Worm (Caenorhabditis elegans) whole organism, mixed stage, embryonic: Measurements from ENCODE around the gene ptr-18.

Experiments used
- ceh-43 ChIP-seq: fragments of 200-800 bp; sonication (Bioruptor generic); optimal IDR thresholded peaks from 2 replicates; lab custom pipeline; 2018; ENCODE audit warnings: mild to moderate bottlenecking, missing genetic modification characterization, moderate library complexity, missing compliant biosample characterization
- flh-1 ChIP-seq: fragments of 200-800 bp; sonication (Bioruptor generic); optimal IDR thresholded peaks from 2 replicates; lab custom pipeline; 2018; ENCODE audit warnings: mild to moderate bottlenecking, missing genetic modification characterization, moderate library complexity, missing compliant biosample characterization
- lin-32 ChIP-seq: fragments of 200-800 bp; sonication (Bioruptor generic); optimal IDR thresholded peaks from 2 replicates; lab custom pipeline; 2018; ENCODE audit warnings: mild to moderate bottlenecking, missing genetic modification characterization, missing compliant biosample characterization
- lsy-2 ChIP-seq: fragments of 150-350 bp; optimal IDR thresholded peaks from 2 replicates; lab custom pipeline; 2014; ENCODE audit warnings: missing biosample characterization, missing genetic modification characterization
- nhr-12 ChIP-seq: fragments of 150-350 bp; optimal IDR thresholded peaks from 2 replicates; lab custom pipeline; 2014; ENCODE audit warnings: missing biosample characterization, missing genetic modification characterization
- nhr-237 ChIP-seq: fragments of 150-350 bp; optimal IDR thresholded peaks from 2 replicates; lab custom pipeline; 2014; ENCODE audit warnings: missing biosample characterization, missing genetic modification characterization
- nhr-28 ChIP-seq: fragments of 150-350 bp; optimal IDR thresholded peaks from 2 replicates; lab custom pipeline; 2014; ENCODE audit warnings: missing biosample characterization, missing genetic modification characterization
- nhr-76 ChIP-seq: sonication (generic microtip); optimal IDR thresholded peaks from 2 replicates; lab custom pipeline; 2017; ENCODE audit warnings: missing biosample characterization, missing genetic modification characterization
- sem-2 ChIP-seq: fragments of 200-800 bp; sonication (Bioruptor generic); optimal IDR thresholded peaks from 2 replicates; lab custom pipeline; 2018; ENCODE audit warnings: mild to moderate bottlenecking, missing genetic modification characterization, missing compliant biosample characterization
- snpc-4 ChIP-seq: fragments of 150-350 bp; optimal IDR thresholded peaks from 2 replicates; lab custom pipeline; 2014; ENCODE audit warnings: missing biosample characterization, missing genetic modification characterization
- sptf-1 ChIP-seq: sonication (generic microtip); optimal IDR thresholded peaks from 2 replicates; lab custom pipeline; 2017; ENCODE audit warnings: mild to moderate bottlenecking, missing genetic modification characterization, moderate library complexity, missing compliant biosample characterization
- unc-39 ChIP-seq: fragments of 150-350 bp; optimal IDR thresholded peaks from 2 replicates; lab custom pipeline; 2014; ENCODE audit warnings: missing biosample characterization, missing genetic modification characterization
- unc-62 ChIP-seq: fragments of 150-350 bp; optimal IDR thresholded peaks from 2 replicates; lab custom pipeline; 2014; ENCODE audit warnings: missing biosample characterization, missing genetic modification reagents, missing genetic modification characterization
- ztf-11 ChIP-seq: fragments of 150-350 bp; optimal IDR thresholded peaks from 2 replicates; lab custom pipeline; 2014; ENCODE audit warnings: missing biosample characterization, missing genetic modification characterization

- TF ChIP-seq sem-2 (GFP tag; lab: Kevin White, UChicago) (no peak), nhr-237 (no peak), ztf-11 (tag; lab: Kevin White, UChicago) (no peak), nhr-12 (tag; lab: Kevin White, UChicago) (no peak), lsy-2 (tag; lab: Kevin White, UChicago) (no peak), flh-1 (GFP tag; lab: Kevin White, UChicago) (no peak), lin-32 (no peak), snpc-4 (tag; lab: Kevin White, UChicago) (no peak), sptf-1 (tag; lab: Kevin White, UChicago) (no peak), unc-62 (GFP tag; lab: Kevin White, UChicago) (no peak), nhr-76 (tag; lab: Kevin White, UChicago) (no peak), ceh-43 (GFP tag; lab: Kevin White, UChicago) (no peak), nhr-28 (tag; lab: Kevin White, UChicago) (no peak), unc-39 (no peak)
Observed at ce11 chrII:12931456-12931923, 33.9 kb upstream of the ptr-18 start, which contains the start of gene dct-18.
